Worm (Caenorhabditis elegans): ENCODE data around the gene H02F09.2.

ce11 chrX:1543432-1543831 lies 28.6 kb upstream of the H02F09.2 start:
- TF ChIP-seq nhr-25 (tag; optimal IDR thresholded peaks at IDR 0.05) (no peak), nhr-237 (tag; optimal IDR thresholded peaks at IDR 0.05) (no peak), tbx-2 (tag; optimal IDR thresholded peaks at IDR 0.05) (no peak), fos-1 (tag; optimal IDR thresholded peaks at IDR 0.05) (no peak), ceh-82 (tag; optimal IDR thresholded peaks at IDR 0.05) (no peak), ztf-11 (tag; optimal IDR thresholded peaks at IDR 0.05) (no peak), unc-62 (GFP tag; optimal IDR thresholded peaks at IDR 0.05) (no peak), nhr-11 (tag; optimal IDR thresholded peaks at IDR 0.05) (no peak), nfya-1 (tag; optimal IDR thresholded peaks at IDR 0.05; ENCODE audit: insufficient read depth) (no peak), ceh-16 (tag; optimal IDR thresholded peaks at IDR 0.05) (no peak), pha-4 (tag; optimal IDR thresholded peaks at IDR 0.05) (no peak)

All from whole organism, L3 larva.